Fruit fly (Drosophila melanogaster) whole organism, embryonic: ENCODE data around the gene alpha-Est8.

ENCODE experiments used
- Abd-B ChIP-seq: fragments of 200-800 bp; sonication (Bioruptor generic); optimal IDR thresholded peaks from 2 replicates; lab custom pipeline; 2018; ENCODE audit warnings: missing biosample characterization, mild to moderate bottlenecking, missing genetic modification characterization, moderate library complexity
- Ada2b ChIP-seq: fragments of 200-800 bp; sonication (Bioruptor generic); IDR thresholded peaks from 2 replicates; pipeline ENCODE4 v1.3.6; 2022; ENCODE audit warnings: missing biosample characterization, missing genetic modification characterization
- Awh ChIP-seq: fragments of 200-800 bp; sonication (Bioruptor generic); IDR thresholded peaks from 2 replicates; pipeline ENCODE4, ENCODE4 v1.3.6; 2022; ENCODE audit warnings: missing biosample characterization, missing genetic modification characterization
- CG10147 ChIP-seq: fragments of 200-800 bp; sonication (Bioruptor generic); optimal IDR thresholded peaks from 2 replicates; lab custom pipeline; 2019; ENCODE audit warnings: missing biosample characterization, mild to moderate bottlenecking, missing genetic modification characterization, moderate library complexity
- CG11560 ChIP-seq: fragments of 200-800 bp; sonication (Bioruptor generic); IDR thresholded peaks from 3 replicates; pipeline ENCODE4 v1.3.6; 2022; ENCODE audit warnings: missing biosample characterization, missing genetic modification characterization
- CG11695 ChIP-seq: fragments of 200-800 bp; sonication (Bioruptor generic); IDR thresholded peaks from 3 replicates; pipeline ENCODE4 v1.3.6; 2022; ENCODE audit warnings: missing biosample characterization, missing genetic modification characterization
- CG12104 ChIP-seq: fragments of 200-800 bp; sonication (Bioruptor generic); optimal IDR thresholded peaks from 3 replicates; lab custom pipeline; 2016; ENCODE audit warnings: missing biosample characterization, missing genetic modification characterization
- CG13894 ChIP-seq: fragments of 200-800 bp; sonication (Bioruptor generic); optimal IDR thresholded peaks from 3 replicates; lab custom pipeline; 2018; ENCODE audit warnings: missing biosample characterization, mild to moderate bottlenecking, missing genetic modification characterization, moderate library complexity
- CG14667 ChIP-seq: fragments of 200-800 bp; sonication (Bioruptor generic); IDR thresholded peaks from 2 replicates; pipeline ENCODE4 v1.3.6; 2022; ENCODE audit warnings: missing biosample characterization, missing genetic modification characterization
- CG1529 ChIP-seq: fragments of 200-800 bp; sonication (Bioruptor generic); optimal IDR thresholded peaks from 3 replicates; lab custom pipeline; 2018; ENCODE audit warnings: missing biosample characterization, missing genetic modification characterization
- CG18011 ChIP-seq: fragments of 200-800 bp; sonication (Bioruptor generic); optimal IDR thresholded peaks from 2 replicates; lab custom pipeline; 2017; ENCODE audit warnings: missing biosample characterization, missing genetic modification characterization, mild to moderate bottlenecking, moderate library complexity, missing genotype
- CG18262 ChIP-seq: fragments of 200-800 bp; optimal IDR thresholded peaks from 3 replicates; lab custom pipeline; 2019; ENCODE audit warnings: missing biosample characterization, mild to moderate bottlenecking, missing genetic modification characterization, moderate library complexity
- CG18619 ChIP-seq: fragments of 200-800 bp; sonication (Bioruptor generic); optimal IDR thresholded peaks from 3 replicates; lab custom pipeline; 2017; ENCODE audit warnings: missing biosample characterization, mild to moderate bottlenecking, missing genetic modification characterization
- CG31388 ChIP-seq: fragments of 200-800 bp; sonication (Bioruptor generic); optimal IDR thresholded peaks from 2 replicates; lab custom pipeline; 2016; ENCODE audit warnings: missing biosample characterization, missing genetic modification characterization
- CG34376 ChIP-seq: fragments of 200-800 bp; sonication (Bioruptor generic); optimal IDR thresholded peaks from 2 replicates; lab custom pipeline; 2018; ENCODE audit warnings: missing biosample characterization, mild to moderate bottlenecking, missing genetic modification characterization
- CG4707 ChIP-seq: fragments of 200-800 bp; sonication (Bioruptor generic); optimal IDR thresholded peaks from 2 replicates; lab custom pipeline; 2018; ENCODE audit warnings: missing biosample characterization, mild to moderate bottlenecking, missing genetic modification characterization, moderate library complexity
- CG6254 ChIP-seq: fragments of 200-800 bp; sonication (Bioruptor generic); optimal IDR thresholded peaks from 3 replicates; lab custom pipeline; 2017; ENCODE audit warnings: mild to moderate bottlenecking, missing biosample characterization, missing genetic modification reagents, missing genetic modification characterization
- CG7357 ChIP-seq: fragments of 200-800 bp; sonication (Bioruptor generic); IDR thresholded peaks from 3 replicates; pipeline ENCODE4 v1.3.6; 2022; ENCODE audit warnings: missing biosample characterization, missing genetic modification characterization
- CG8478 ChIP-seq: fragments of >200 bp; optimal IDR thresholded peaks from 2 replicates; lab custom pipeline; 2018
- CG9215 ChIP-seq: fragments of 200-800 bp; sonication (Bioruptor generic); IDR thresholded peaks from 2 replicates; pipeline ENCODE4 v1.3.6; 2022; ENCODE audit warnings: missing biosample characterization, missing genetic modification characterization
- CG9797 ChIP-seq: fragments of 200-800 bp; sonication (Bioruptor generic); optimal IDR thresholded peaks from 3 replicates; lab custom pipeline; 2018; ENCODE audit warnings: missing biosample characterization, mild to moderate bottlenecking, missing genetic modification characterization
- CG9817 ChIP-seq: fragments of 200-800 bp; sonication (Bioruptor generic); optimal IDR thresholded peaks from 2 replicates; lab custom pipeline; 2018; ENCODE audit warnings: missing biosample characterization, mild to moderate bottlenecking, missing genetic modification characterization, moderate library complexity
- CoRest ChIP-seq: fragments of 200-800 bp; sonication (Bioruptor generic); optimal IDR thresholded peaks from 3 replicates; lab custom pipeline; 2018; ENCODE audit warnings: missing biosample characterization, mild to moderate bottlenecking, missing genetic modification characterization, moderate library complexity
- D19A ChIP-seq: fragments of 200-800 bp; optimal IDR thresholded peaks from 3 replicates; lab custom pipeline; 2019; ENCODE audit warnings: missing biosample characterization, mild to moderate bottlenecking, missing genetic modification characterization, moderate library complexity
- Nf-YC ChIP-seq: fragments of 200-800 bp; optimal IDR thresholded peaks from 3 replicates; lab custom pipeline; 2019; ENCODE audit warnings: missing biosample characterization, mild to moderate bottlenecking, missing genetic modification characterization, moderate library complexity
- abd-A ChIP-seq: fragments of 200-800 bp; sonication (Bioruptor generic); optimal IDR thresholded peaks from 3 replicates; lab custom pipeline; 2019; ENCODE audit warnings: missing biosample characterization, mild to moderate bottlenecking, missing genetic modification characterization, moderate library complexity
- amos ChIP-seq: fragments of 200-800 bp; sonication (Bioruptor generic); IDR thresholded peaks from 2 replicates; pipeline ENCODE4 v1.3.6; 2022; ENCODE audit warnings: missing biosample characterization, missing genetic modification characterization; ENCODE audit not compliant: partially characterized antibody
- aop ChIP-seq: fragments of 200-800 bp; sonication (Bioruptor generic); IDR thresholded peaks from 2 replicates; pipeline ENCODE4 v1.3.6; 2022; ENCODE audit warnings: missing biosample characterization, missing genetic modification characterization
- btn ChIP-seq: fragments of 200-800 bp; sonication (Bioruptor generic); optimal IDR thresholded peaks from 2 replicates; lab custom pipeline; 2016; ENCODE audit warnings: missing biosample characterization, missing genetic modification characterization
- croc ChIP-seq: fragments of 200-800 bp; sonication (Bioruptor generic); conservative IDR thresholded peaks from 3 replicates; pipeline ENCODE4 v1.3.6; 2022; ENCODE audit warnings: missing biosample characterization, missing genetic modification characterization
- crol ChIP-seq: fragments of 200-800 bp; sonication (Bioruptor generic); IDR thresholded peaks from 2 replicates; pipeline ENCODE4 v1.3.6; 2022; ENCODE audit warnings: missing biosample characterization, missing genetic modification characterization
- dmrt11E ChIP-seq: fragments of 200-800 bp; sonication (Bioruptor generic); optimal IDR thresholded peaks from 3 replicates; lab custom pipeline; 2018; ENCODE audit warnings: missing biosample characterization, mild to moderate bottlenecking, missing genetic modification characterization, moderate library complexity
- exex ChIP-seq: fragments of 200-800 bp; sonication (Bioruptor generic); optimal IDR thresholded peaks from 4 replicates; lab custom pipeline; 2018; ENCODE audit warnings: missing biosample characterization, mild to moderate bottlenecking, missing genetic modification characterization, moderate library complexity
- fu2 ChIP-seq: fragments of 200-800 bp; sonication (Bioruptor generic); optimal IDR thresholded peaks from 2 replicates; lab custom pipeline; 2016; ENCODE audit warnings: missing biosample characterization, missing genetic modification characterization
- gcm2 ChIP-seq: fragments of 200-800 bp; sonication (Bioruptor generic); optimal IDR thresholded peaks from 2 replicates; lab custom pipeline; 2016; ENCODE audit warnings: missing biosample characterization, missing genetic modification characterization
- gem ChIP-seq: fragments of 200-800 bp; sonication (Bioruptor generic); optimal IDR thresholded peaks from 2 replicates; lab custom pipeline; 2019; ENCODE audit warnings: missing biosample characterization, mild to moderate bottlenecking, missing genetic modification characterization, moderate library complexity
- knrl ChIP-seq: fragments of 200-800 bp; sonication (Bioruptor generic); IDR thresholded peaks from 3 replicates; pipeline ENCODE4 v1.3.6; 2022; ENCODE audit warnings: missing biosample characterization, missing genetic modification characterization; ENCODE audit not compliant: partially characterized antibody
- lab ChIP-seq: fragments of 200-800 bp; sonication (Bioruptor generic); optimal IDR thresholded peaks from 3 replicates; lab custom pipeline; 2017; ENCODE audit warnings: missing biosample characterization, missing genetic modification characterization, mild to moderate bottlenecking, moderate library complexity, missing genetic modification reagents
- maf-S ChIP-seq: fragments of 200-800 bp; sonication (Bioruptor generic); optimal IDR thresholded peaks from 2 replicates; lab custom pipeline; 2016; ENCODE audit warnings: missing biosample characterization, missing genetic modification characterization
- nom ChIP-seq: fragments of 200-800 bp; sonication (Bioruptor generic); optimal IDR thresholded peaks from 2 replicates; lab custom pipeline; 2017; ENCODE audit warnings: missing biosample characterization, missing genetic modification characterization, mild to moderate bottlenecking, moderate library complexity, missing genetic modification reagents
- sd ChIP-seq: fragments of 200-800 bp; sonication (Bioruptor generic); optimal IDR thresholded peaks from 3 replicates; lab custom pipeline; 2018; ENCODE audit warnings: missing biosample characterization, mild to moderate bottlenecking, missing genetic modification characterization, moderate library complexity
- sens ChIP-seq: fragments of 200-800 bp; sonication (Bioruptor generic); peaks from one replicate; lab custom pipeline; 2016; ENCODE audit warnings: missing biosample characterization, missing genetic modification characterization
- sisA ChIP-seq: fragments of 200-800 bp; sonication (Bioruptor generic); IDR thresholded peaks from 2 replicates; pipeline ENCODE4 v1.3.6; 2022; ENCODE audit warnings: missing biosample characterization, missing genetic modification characterization
- so ChIP-seq: fragments of 200-800 bp; sonication (Bioruptor generic); IDR thresholded peaks from 3 replicates; pipeline ENCODE4 v1.3.6; 2022; ENCODE audit warnings: missing biosample characterization, missing genetic modification characterization
- sob ChIP-seq: fragments of 200-800 bp; sonication (Bioruptor generic); IDR thresholded peaks from 2 replicates; pipeline ENCODE4 v1.3.6; 2022; ENCODE audit warnings: missing biosample characterization, missing genetic modification characterization
- ssp ChIP-seq: fragments of 200-800 bp; sonication (Bioruptor generic); IDR thresholded peaks from 2 replicates; pipeline ENCODE4 v1.3.6; 2022; ENCODE audit warnings: missing biosample characterization, missing genetic modification characterization
- sug ChIP-seq: fragments of 200-800 bp; optimal IDR thresholded peaks from 2 replicates; lab custom pipeline; 2019; ENCODE audit warnings: missing biosample characterization, mild to moderate bottlenecking, missing genetic modification characterization, moderate library complexity
- tgo ChIP-seq: fragments of 200-800 bp; sonication (Bioruptor generic); IDR thresholded peaks from 3 replicates; pipeline ENCODE4 v1.3.6; 2022; ENCODE audit warnings: missing biosample characterization, missing genetic modification characterization
- wdn ChIP-seq: fragments of 200-800 bp; sonication (Bioruptor generic); IDR thresholded peaks from 2 replicates; pipeline ENCODE4 v1.3.6; 2022; ENCODE audit warnings: missing biosample characterization, missing genetic modification characterization

The alpha-Est8 gene

DNA sequence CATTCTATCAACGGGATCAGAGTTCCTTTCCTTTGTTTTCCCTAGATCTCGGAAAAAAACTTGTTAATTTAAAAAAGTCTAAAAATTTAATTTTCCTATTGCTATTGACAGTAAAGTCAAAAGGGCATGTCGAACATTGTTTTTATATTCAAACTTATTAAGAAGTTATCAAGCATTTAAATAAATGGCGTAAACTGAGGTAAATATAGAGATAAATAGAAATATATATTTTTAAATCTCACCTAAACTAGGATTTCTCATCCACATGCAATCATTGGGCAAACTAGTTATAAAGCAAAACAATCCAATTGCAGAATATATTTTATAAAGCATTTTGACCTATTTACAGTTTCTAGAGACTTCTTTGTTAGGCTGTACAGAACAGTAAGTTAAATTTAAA, 3.9 kb upstream of the alpha-Est8 start, which contains the start of gene Ubc84D:
Gene Ubc84D, minus strand, starts transcription at position 101 of the 400 bp plus-strand sequence.
- TF ChIP-seq btn (GFP tag; lab: Kevin White, UChicago) (no peak), sens (GFP tag; lab: Kevin White, UChicago) (peak; percentile 16)

dm6 chr3R:7514232-7514863, 1.1 kb downstream of the alpha-Est8 start:
- TF ChIP-seq CG8478 (lab: Kevin White, UChicago) (no peak), CG9797 (GFP tag; lab: Kevin White, UChicago) (no peak), gcm2 (GFP tag; lab: Kevin White, UChicago) (no peak), Ada2b (GFP tag; lab: Robert Waterston, UW) (no peak), sisA (GFP tag; lab: Robert Waterston, UW) (no peak), CG9817 (tag; lab: Kevin White, UChicago) (no peak), CoRest (no peak), gem (tag; lab: Kevin White, UChicago) (no peak), sug (tag; lab: Kevin White, UChicago) (peak; percentile 80), crol (GFP tag; lab: Robert Waterston, UW) (no peak), knrl (GFP tag; lab: Robert Waterston, UW) (no peak), CG18011 (GFP tag; lab: Kevin White, UChicago) (no peak), CG9215 (GFP tag; lab: Robert Waterston, UW) (no peak), CG11560 (no peak), wdn (GFP tag; lab: Robert Waterston, UW) (no peak), CG4707 (no peak), Nf-YC (tag; lab: Kevin White, UChicago) (no peak), CG12104 (GFP tag; lab: Kevin White, UChicago) (no peak), D19A (tag; lab: Kevin White, UChicago) (no peak), ssp (GFP tag; lab: Robert Waterston, UW) (no peak), CG14667 (GFP tag; lab: Robert Waterston, UW) (no peak), maf-S (GFP tag; lab: Kevin White, UChicago) (no peak), croc (GFP tag; lab: Robert Waterston, UW) (no peak), tgo (GFP tag; lab: Robert Waterston, UW) (no peak), CG10147 (no peak), sd (tag; lab: Kevin White, UChicago) (peak; percentile 51), CG18262 (tag; lab: Kevin White, UChicago) (no peak), fu2 (GFP tag; lab: Kevin White, UChicago) (no peak), CG34376 (GFP tag; lab: Kevin White, UChicago) (peak; percentile 74), nom (GFP tag; lab: Kevin White, UChicago) (no peak), sob (no peak), CG31388 (GFP tag; lab: Kevin White, UChicago) (no peak), aop (no peak), Awh (no peak), exex (tag; lab: Kevin White, UChicago) (peak; percentile 85), CG7357 (GFP tag; lab: Robert Waterston, UW) (no peak), Abd-B (no peak), amos (GFP tag; lab: Robert Waterston, UW) (no peak), CG18619 (GFP tag; lab: Kevin White, UChicago) (no peak), so (no peak), CG1529 (GFP tag; lab: Kevin White, UChicago) (no peak), dmrt11E (tag; lab: Kevin White, UChicago) (no peak), CG13894 (tag; lab: Kevin White, UChicago) (no peak), CG11695 (GFP tag; lab: Robert Waterston, UW) (no peak), CG6254 (GFP tag; lab: Kevin White, UChicago) (no peak), lab (GFP tag; lab: Kevin White, UChicago) (peak; percentile 17), abd-A (no peak)
